Worm (Caenorhabditis elegans) whole organism, L2 larva: ENCODE measurements around the gene gap-1.
A peak's percentile ranks its signal among the peaks of the same experiment; 100 is the strongest.

Source experiments
- C34F6.9 ChIP-seq: fragments of 150-350 bp; optimal IDR thresholded peaks from 2 replicates; lab custom pipeline; 2014; ENCODE audit warnings: missing biosample characterization, missing genetic modification characterization
- F13H6.1 ChIP-seq: sonication (generic microtip); optimal IDR thresholded peaks from 2 replicates; lab custom pipeline; 2016; ENCODE audit warnings: missing genetic modification characterization, missing compliant biosample characterization
- R02D3.7 ChIP-seq: fragments of 150-350 bp; optimal IDR thresholded peaks from 2 replicates; lab custom pipeline; 2014; ENCODE audit warnings: missing biosample characterization, missing genetic modification characterization
- Y55F3AM.14 ChIP-seq: fragments of 200-800 bp; sonication (Bioruptor generic); optimal IDR thresholded peaks from 2 replicates; lab custom pipeline; 2018; ENCODE audit warnings: mild to moderate bottlenecking, missing genetic modification characterization, missing compliant biosample characterization
- ZK546.5 ChIP-seq: sonication (generic microtip); optimal IDR thresholded peaks from 2 replicates; lab custom pipeline; 2017; ENCODE audit warnings: missing biosample characterization, missing genetic modification characterization
- alr-1 ChIP-seq: fragments of 150-350 bp; optimal IDR thresholded peaks from 2 replicates; lab custom pipeline; 2014; ENCODE audit warnings: missing biosample characterization, missing genetic modification characterization
- aly-2 ChIP-seq: fragments of 150-350 bp; optimal IDR thresholded peaks from 2 replicates; lab custom pipeline; 2014; ENCODE audit warnings: missing biosample characterization, missing genetic modification characterization
- ama-1 ChIP-seq: fragments of 150-350 bp; optimal IDR thresholded peaks from 2 replicates; lab custom pipeline; 2018; ENCODE audit warnings: inconsistent platforms
- blmp-1 ChIP-seq: sonication (generic microtip); optimal IDR thresholded peaks from 2 replicates; lab custom pipeline; 2017; ENCODE audit warnings: missing genetic modification characterization, mild to moderate bottlenecking, missing compliant biosample characterization, antibody characterized with exemption, moderate library complexity; ENCODE audit not compliant: insufficient read depth
- ceh-16 ChIP-seq: fragments of 150-350 bp; optimal IDR thresholded peaks from 2 replicates; lab custom pipeline; 2014; ENCODE audit warnings: missing biosample characterization, missing genetic modification characterization
- ceh-82 ChIP-seq: fragments of 150-350 bp; optimal IDR thresholded peaks from 2 replicates; lab custom pipeline; 2014; ENCODE audit warnings: missing biosample characterization, missing genetic modification characterization
- crh-2 ChIP-seq: sonication (generic microtip); optimal IDR thresholded peaks from 2 replicates; lab custom pipeline; 2017; ENCODE audit warnings: missing biosample characterization, missing genetic modification characterization
- dmd-4 ChIP-seq: sonication (generic microtip); optimal IDR thresholded peaks from 2 replicates; lab custom pipeline; 2017; ENCODE audit warnings: missing biosample characterization, missing genetic modification characterization
- egl-27 ChIP-seq: sonication (generic microtip); optimal IDR thresholded peaks from 3 replicates; lab custom pipeline; 2017; ENCODE audit warnings: missing biosample characterization, missing genetic modification reagents, missing genetic modification characterization
- elt-1 ChIP-seq: fragments of 150-350 bp; optimal IDR thresholded peaks from 2 replicates; lab custom pipeline; 2014; ENCODE audit warnings: missing biosample characterization, missing genetic modification characterization
- elt-3 ChIP-seq: sonication (generic microtip); optimal IDR thresholded peaks from 2 replicates; lab custom pipeline; 2017; ENCODE audit warnings: missing biosample characterization, missing genetic modification characterization
- fos-1 ChIP-seq: fragments of 150-350 bp; optimal IDR thresholded peaks from 2 replicates; lab custom pipeline; 2014; ENCODE audit warnings: missing biosample characterization, missing genetic modification characterization
- gmeb-1 ChIP-seq: fragments of 150-350 bp; optimal IDR thresholded peaks from 2 replicates; lab custom pipeline; 2014; ENCODE audit warnings: missing biosample characterization, missing genetic modification characterization
- lin-11 ChIP-seq: fragments of 150-350 bp; sonication (generic microtip); optimal IDR thresholded peaks from 2 replicates; lab custom pipeline; 2014; ENCODE audit warnings: missing biosample characterization, missing genetic modification characterization, inconsistent platforms, mixed read lengths
- lin-13 ChIP-seq: fragments of 150-350 bp; optimal IDR thresholded peaks from 2 replicates; lab custom pipeline; 2014; ENCODE audit warnings: missing biosample characterization, missing genetic modification reagents, missing genetic modification characterization
- lin-39 ChIP-seq: fragments of 150-350 bp; optimal IDR thresholded peaks from 2 replicates; lab custom pipeline; 2014; ENCODE audit warnings: missing biosample characterization, missing genetic modification reagents, missing genetic modification characterization
- lsy-2 ChIP-seq, 2 experiments: fragments of 150-350 bp in 1 of 2; sonication (generic microtip) in 1 of 2; optimal IDR thresholded peaks; 2 replicates each; lab custom pipeline; 2014 to 2017; ENCODE audit warnings: missing biosample characterization in 2 of 2, missing genetic modification characterization in 2 of 2
- mab-5 ChIP-seq: fragments of 150-350 bp; optimal IDR thresholded peaks from 2 replicates; lab custom pipeline; 2014; ENCODE audit warnings: missing biosample characterization, missing genetic modification characterization
- mbf-1 ChIP-seq: sonication (generic microtip); optimal IDR thresholded peaks from 2 replicates; lab custom pipeline; 2017; ENCODE audit warnings: missing biosample characterization, missing genetic modification characterization
- mdl-1 ChIP-seq, 2 experiments: fragments of 150-350 bp in 1 of 2; sonication (generic microtip) in 1 of 2; optimal IDR thresholded peaks; 2 replicates each; lab custom pipeline; 2017; ENCODE audit warnings: missing biosample characterization in 2 of 2, missing genetic modification characterization in 2 of 2
- nhr-10 ChIP-seq: sonication (generic microtip); optimal IDR thresholded peaks from 2 replicates; lab custom pipeline; 2017; ENCODE audit warnings: missing biosample characterization, missing genetic modification characterization
- nhr-11 ChIP-seq: fragments of 150-350 bp; optimal IDR thresholded peaks from 2 replicates; lab custom pipeline; 2014; ENCODE audit warnings: missing biosample characterization, missing genetic modification characterization
- nhr-12 ChIP-seq: fragments of 150-350 bp; optimal IDR thresholded peaks from 2 replicates; lab custom pipeline; 2014; ENCODE audit warnings: missing biosample characterization, missing genetic modification characterization
- nhr-129 ChIP-seq: fragments of 150-350 bp; optimal IDR thresholded peaks from 2 replicates; lab custom pipeline; 2014; ENCODE audit warnings: missing biosample characterization, missing genetic modification characterization
- nhr-21 ChIP-seq: fragments of 150-350 bp; optimal IDR thresholded peaks from 2 replicates; lab custom pipeline; 2014; ENCODE audit warnings: missing biosample characterization, missing genetic modification characterization
- nhr-23 ChIP-seq: fragments of 150-350 bp; optimal IDR thresholded peaks from 2 replicates; lab custom pipeline; 2014; ENCODE audit warnings: missing biosample characterization, missing genetic modification reagents, missing genetic modification characterization
- nhr-237 ChIP-seq: fragments of 150-350 bp; optimal IDR thresholded peaks from 2 replicates; lab custom pipeline; 2014; ENCODE audit warnings: missing biosample characterization, missing genetic modification characterization
- nhr-25 ChIP-seq: fragments of 150-350 bp; sonication (generic microtip); optimal IDR thresholded peaks from 3 replicates; lab custom pipeline; 2014; ENCODE audit warnings: missing biosample characterization, missing genetic modification characterization
- nhr-6 ChIP-seq: fragments of 150-350 bp; optimal IDR thresholded peaks from 2 replicates; lab custom pipeline; 2014; ENCODE audit warnings: missing biosample characterization, missing genetic modification characterization
- nhr-77 ChIP-seq: fragments of 150-350 bp; optimal IDR thresholded peaks from 2 replicates; lab custom pipeline; 2014; ENCODE audit warnings: missing biosample characterization, missing genetic modification characterization
- peb-1 ChIP-seq: fragments of 150-350 bp; optimal IDR thresholded peaks from 2 replicates; lab custom pipeline; 2014; ENCODE audit warnings: missing biosample characterization, missing genetic modification characterization
- sem-4 ChIP-seq: fragments of 150-350 bp; optimal IDR thresholded peaks from 2 replicates; lab custom pipeline; 2014; ENCODE audit warnings: missing biosample characterization, missing genetic modification reagents, missing genetic modification characterization
- skn-1 ChIP-seq: sonication (generic microtip); optimal IDR thresholded peaks from 2 replicates; lab custom pipeline; 2017; ENCODE audit warnings: missing biosample characterization, missing genetic modification characterization
- sma-3 ChIP-seq: sonication (generic microtip); optimal IDR thresholded peaks from 2 replicates; lab custom pipeline; 2016; ENCODE audit warnings: missing genetic modification reagents, missing genetic modification characterization, missing compliant biosample characterization
- sma-9 ChIP-seq, 2 experiments: fragments of 150-350 bp in 1 of 2; sonication (generic microtip) in 1 of 2; optimal IDR thresholded peaks; 2 replicates each; lab custom pipeline; 2014 to 2016; ENCODE audit warnings: missing genetic modification characterization in 2 of 2, mild to moderate bottlenecking in 1 of 2, missing biosample characterization in 1 of 2, missing compliant biosample characterization in 1 of 2, missing genetic modification reagents in 1 of 2, moderate library complexity in 1 of 2
- snpc-4 ChIP-seq: fragments of 150-350 bp; optimal IDR thresholded peaks from 2 replicates; lab custom pipeline; 2014; ENCODE audit warnings: missing biosample characterization, missing genetic modification characterization
- unc-39 ChIP-seq: fragments of 150-350 bp; optimal IDR thresholded peaks from 2 replicates; lab custom pipeline; 2014; ENCODE audit warnings: missing biosample characterization, missing genetic modification characterization
- unc-55 ChIP-seq: fragments of 150-350 bp; sonication (generic microtip); optimal IDR thresholded peaks from 3 replicates; lab custom pipeline; 2014; ENCODE audit warnings: missing biosample characterization, missing genetic modification reagents, missing genetic modification characterization
- unc-62 ChIP-seq: fragments of 150-350 bp; optimal IDR thresholded peaks from 2 replicates; lab custom pipeline; 2014; ENCODE audit warnings: missing biosample characterization, missing genetic modification reagents, missing genetic modification characterization
- zag-1 ChIP-seq: fragments of 150-350 bp; optimal IDR thresholded peaks from 2 replicates; lab custom pipeline; 2014; ENCODE audit warnings: missing biosample characterization, missing genetic modification characterization
- ztf-1 ChIP-seq: fragments of 200-800 bp; sonication (Bioruptor generic); conservative IDR thresholded peaks from 2 replicates; pipeline ENCODE4 v1.3.6; 2022; ENCODE audit warnings: missing genetic modification characterization, missing compliant biosample characterization
- ztf-11 ChIP-seq: sonication (generic microtip); optimal IDR thresholded peaks from 2 replicates; lab custom pipeline; 2017; ENCODE audit warnings: missing biosample characterization, missing genetic modification characterization
- ztf-4 ChIP-seq: fragments of 150-350 bp; optimal IDR thresholded peaks from 2 replicates; lab custom pipeline; 2014; ENCODE audit warnings: missing biosample characterization, missing genetic modification characterization

gap-1 gene

DNA sequence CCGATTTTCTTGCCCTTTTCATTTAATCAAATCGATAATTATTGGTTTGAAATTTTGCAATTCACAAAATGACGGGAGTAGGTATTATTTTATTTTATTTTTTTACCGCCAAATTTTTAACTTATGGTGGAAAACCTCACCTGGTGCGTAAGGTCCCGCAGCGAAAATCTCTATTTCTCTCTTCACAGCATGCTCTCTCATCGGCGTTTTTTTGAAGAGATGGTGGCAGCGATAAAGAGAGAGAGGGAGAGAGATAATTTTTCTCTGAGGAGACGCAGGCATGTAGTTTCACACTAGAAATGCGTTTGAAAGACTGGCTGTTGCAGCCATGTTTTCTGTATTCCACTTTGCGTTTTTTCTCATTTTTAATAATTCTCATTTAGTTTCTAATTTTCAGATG, 41.6 kb downstream of the gap-1 start, which contains the start of gene T14F9.2:
Gene T14F9.2 (plus strand): TSS at position 396 of the 400 bp plus-strand sequence.
- TF ChIP-seq fos-1 = peak; percentile 10
- no peak for TF ChIP-seq nhr-12 (tag; lab: Kevin White, UChicago)
- TF ChIP-seq nhr-25 (tag; lab: Kevin White, UChicago) = peak; percentile 41
- peak; percentile 60 for TF ChIP-seq crh-2
- TF ChIP-seq unc-55 = peak; percentile 74
- TF ChIP-seq F13H6.1 = peak; percentile 37
- TF ChIP-seq nhr-129 (tag; lab: Kevin White, UChicago) = peak; percentile 52
- TF ChIP-seq lsy-2 (tag; optimal IDR thresholded peaks at IDR 0.05; lab: Kevin White, UChicago) = peak in 1 of 2 experiments; percentile 83
- no peak for TF ChIP-seq zag-1 (tag; lab: Kevin White, UChicago)
- peak; percentile 24 for TF ChIP-seq sma-9 (GFP tag; optimal IDR thresholded peaks at IDR 0.05; lab: Kevin White, UChicago)
- no peak for TF ChIP-seq sma-9 (tag; optimal IDR thresholded peaks at IDR 0.05; lab: Kevin White, UChicago)
- TF ChIP-seq C34F6.9 (tag; lab: Kevin White, UChicago) = peak; percentile 72
- TF ChIP-seq ceh-16 (tag; lab: Kevin White, UChicago) = no peak
- TF ChIP-seq lin-13 (GFP tag; lab: Kevin White, UChicago) = peak; percentile 51

- TF ChIP-seq lin-39 (no peak), zag-1 (tag; lab: Kevin White, UChicago) (peak; percentile 50), ztf-1 (no peak), nhr-11 (tag; lab: Kevin White, UChicago) (no peak), ceh-16 (tag; lab: Kevin White, UChicago) (peak; percentile 52), unc-39 (tag; lab: Kevin White, UChicago) (no peak), sma-3 (peak; percentile 47), sma-9 (GFP tag; optimal IDR thresholded peaks at IDR 0.05; lab: Kevin White, UChicago) (peak; percentile 76), sma-9 (tag; optimal IDR thresholded peaks at IDR 0.05; lab: Kevin White, UChicago) (no peak), nhr-25 (tag; lab: Kevin White, UChicago) (peak; percentile 77), ama-1 (lab: Kevin White, UChicago) (no peak), nhr-6 (tag; lab: Kevin White, UChicago) (peak; percentile 54), ztf-4 (tag; lab: Kevin White, UChicago) (no peak), Y55F3AM.14 (GFP tag; lab: Kevin White, UChicago) (no peak), nhr-10 (no peak), elt-1 (no peak), ztf-11 (tag; lab: Kevin White, UChicago) (no peak), nhr-12 (tag; lab: Kevin White, UChicago) (no peak), lin-13 (GFP tag; lab: Kevin White, UChicago) (peak; percentile 80), nhr-77 (tag; lab: Kevin White, UChicago) (no peak), mdl-1 (tag; optimal IDR thresholded peaks at IDR 0.05; lab: Kevin White, UChicago) (peak in 1 of 2 experiments; percentile 27), peb-1 (no peak), egl-27 (peak; percentile 80), lin-11 (tag; lab: Kevin White, UChicago) (peak; percentile 71), unc-55 (peak; percentile 92), mbf-1 (no peak), unc-62 (GFP tag; lab: Kevin White, UChicago) (no peak), nhr-237 (tag; lab: Kevin White, UChicago) (peak; percentile 29), alr-1 (tag; lab: Kevin White, UChicago) (no peak), nhr-129 (tag; lab: Kevin White, UChicago) (peak; percentile 92), dmd-4 (tag; lab: Kevin White, UChicago) (no peak), R02D3.7 (tag; lab: Kevin White, UChicago) (no peak), fos-1 (peak; percentile 87), F13H6.1 (peak; percentile 80), gmeb-1 (tag; lab: Kevin White, UChicago) (peak; percentile 64), snpc-4 (peak; percentile 73), nhr-21 (tag; lab: Kevin White, UChicago) (peak; percentile 61), aly-2 (tag; lab: Kevin White, UChicago) (no peak), ceh-82 (tag; lab: Kevin White, UChicago) (peak; percentile 25), skn-1 (no peak), elt-3 (tag; lab: Kevin White, UChicago) (no peak), C34F6.9 (tag; lab: Kevin White, UChicago) (peak; percentile 89), ZK546.5 (tag; lab: Kevin White, UChicago) (peak; percentile 73), nhr-23 (tag; lab: Kevin White, UChicago) (no peak), sem-4 (tag; lab: Kevin White, UChicago) (peak; percentile 63), mab-5 (tag; lab: Kevin White, UChicago) (peak; percentile 30), crh-2 (peak; percentile 89), blmp-1 (tag; lab: Kevin White, UChicago) (no peak), lsy-2 (tag; optimal IDR thresholded peaks at IDR 0.05; lab: Kevin White, UChicago) (peak; percentile 73 to 93)
- TF ChIP-seq, all 48 proteins: peak for 25
Observed at ce11 chrX:2237438-2237961, 45.2 kb downstream of the gap-1 start, which contains the start of gene vha-15. Gene vha-15, plus strand, starts transcription at chrX:2237911.
